Fruit fly (Drosophila melanogaster) whole organism, pupa: Measurements from ENCODE around the gene indra.

Source experiments
- CG10348 ChIP-seq: fragments of 200-800 bp; sonication (Bioruptor generic); IDR thresholded peaks from 2 replicates; pipeline ENCODE4 v1.3.6; 2022; ENCODE audit warnings: missing biosample characterization, missing genetic modification characterization
- CG14655 ChIP-seq: fragments of 200-800 bp; sonication (Bioruptor generic); optimal IDR thresholded peaks from 3 replicates; lab custom pipeline; 2017; ENCODE audit warnings: mild to moderate bottlenecking, missing biosample characterization, missing genetic modification reagents, missing genetic modification characterization
- CG17806 ChIP-seq: fragments of 200-800 bp; sonication (Bioruptor generic); optimal IDR thresholded peaks from 2 replicates; lab custom pipeline; 2018; ENCODE audit warnings: missing biosample characterization, mild to moderate bottlenecking, missing genetic modification characterization, moderate library complexity
- CG32121 ChIP-seq: fragments of 200-800 bp; sonication (Bioruptor generic); IDR thresholded peaks from 2 replicates; pipeline ENCODE4 v1.3.6; 2022; ENCODE audit warnings: missing biosample characterization, missing genetic modification characterization
- CG34367 ChIP-seq: fragments of 200-800 bp; sonication (Bioruptor generic); optimal IDR thresholded peaks from 2 replicates; lab custom pipeline; 2018; ENCODE audit warnings: missing biosample characterization, mild to moderate bottlenecking, missing genetic modification characterization
- CG4496 ChIP-seq: fragments of 200-800 bp; sonication (Bioruptor generic); IDR thresholded peaks from 3 replicates; pipeline ENCODE4 v1.3.6; 2022; ENCODE audit warnings: missing biosample characterization, missing genetic modification characterization
- CG8159 ChIP-seq: fragments of 200-800 bp; sonication (Bioruptor generic); optimal IDR thresholded peaks from 3 replicates; lab custom pipeline; 2018; ENCODE audit warnings: missing biosample characterization, mild to moderate bottlenecking, missing genetic modification characterization, moderate library complexity
- CG8301 ChIP-seq: fragments of 200-800 bp; sonication (Bioruptor generic); optimal IDR thresholded peaks from 2 replicates; lab custom pipeline; 2018; ENCODE audit warnings: missing biosample characterization, mild to moderate bottlenecking, missing genetic modification characterization
- EcR ChIP-seq: fragments of 200-800 bp; sonication (Bioruptor generic); optimal IDR thresholded peaks from 3 replicates; lab custom pipeline; 2019; ENCODE audit warnings: missing biosample characterization, missing genetic modification characterization, mild to moderate bottlenecking, moderate library complexity, missing genetic modification reagents
- Pif1B ChIP-seq: fragments of 200-800 bp; sonication (Bioruptor generic); optimal IDR thresholded peaks from 3 replicates; lab custom pipeline; 2016; ENCODE audit warnings: missing biosample characterization, missing genetic modification characterization
- Snoo ChIP-seq: fragments of 200-800 bp; sonication (Bioruptor generic); optimal IDR thresholded peaks from 3 replicates; lab custom pipeline; 2017; ENCODE audit warnings: missing biosample characterization, mild to moderate bottlenecking, missing genetic modification characterization, inconsistent platforms
- gl ChIP-seq: fragments of 200-800 bp; sonication (Bioruptor generic); optimal IDR thresholded peaks from 2 replicates; lab custom pipeline; 2018; ENCODE audit warnings: missing biosample characterization, mild to moderate bottlenecking, missing genetic modification characterization
- rn ChIP-seq: fragments of 200-800 bp; sonication (Bioruptor generic); IDR thresholded peaks from 2 replicates; pipeline ENCODE4 v1.3.6; 2022; ENCODE audit warnings: missing biosample characterization, missing genetic modification characterization

dm6 chr3L:1390410-1390809 is 48.2 kb upstream of the indra start:
- no peak for TF ChIP-seq CG8301 (tag; lab: Kevin White, UChicago)
- TF ChIP-seq CG34367 (tag; lab: Kevin White, UChicago): no peak
- no peak for TF ChIP-seq Snoo (tag; lab: Kevin White, UChicago)
- no peak for TF ChIP-seq CG10348 (GFP tag; lab: Robert Waterston, UW)
- TF ChIP-seq Pif1B (GFP tag; lab: Kevin White, UChicago): no peak
- no peak for TF ChIP-seq EcR
- TF ChIP-seq CG17806 (tag; lab: Kevin White, UChicago): no peak
- no peak for TF ChIP-seq CG8159 (tag; lab: Kevin White, UChicago)
- no peak for TF ChIP-seq CG4496
- TF ChIP-seq CG14655 (GFP tag; lab: Kevin White, UChicago): no peak
- TF ChIP-seq rn (GFP tag; lab: Robert Waterston, UW): no peak
- TF ChIP-seq CG32121 (GFP tag; lab: Robert Waterston, UW): no peak
- TF ChIP-seq gl: no peak
